Fruit fly (Drosophila melanogaster) whole organism, embryonic: ENCODE measurements around the gene Hip1.
A peak's percentile ranks its signal among the peaks of the same experiment; 100 is the strongest.

Experiments used
- Atf-2 ChIP-seq: fragments of 200-800 bp; sonication (Bioruptor generic); optimal IDR thresholded peaks from 2 replicates; lab custom pipeline; 2016; ENCODE audit warnings: missing biosample characterization, missing genetic modification characterization
- CG10147 ChIP-seq: fragments of 200-800 bp; sonication (Bioruptor generic); optimal IDR thresholded peaks from 2 replicates; lab custom pipeline; 2019; ENCODE audit warnings: missing biosample characterization, mild to moderate bottlenecking, missing genetic modification characterization, moderate library complexity
- CG10431 ChIP-seq: fragments of 200-800 bp; sonication (Bioruptor generic); optimal IDR thresholded peaks from 3 replicates; lab custom pipeline; 2018; ENCODE audit warnings: missing biosample characterization, mild to moderate bottlenecking, missing genetic modification characterization
- CG10654 ChIP-seq: fragments of 200-800 bp; sonication (Bioruptor generic); optimal IDR thresholded peaks from 2 replicates; lab custom pipeline; 2016; ENCODE audit warnings: missing biosample characterization, missing genetic modification characterization
- CG11085 ChIP-seq: fragments of 200-800 bp; sonication (Bioruptor generic); IDR thresholded peaks from 2 replicates; pipeline ENCODE4 v1.3.6; 2022; ENCODE audit warnings: missing biosample characterization, missing genetic modification characterization
- CG11696 ChIP-seq: fragments of 200-800 bp; sonication (Bioruptor generic); IDR thresholded peaks from 2 replicates; pipeline ENCODE4 v1.3.6; 2022; ENCODE audit warnings: missing biosample characterization, missing genetic modification characterization
- CG12155 ChIP-seq: fragments of 200-800 bp; sonication (Bioruptor generic); optimal IDR thresholded peaks from 3 replicates; lab custom pipeline; 2016; ENCODE audit warnings: missing biosample characterization, missing genetic modification characterization
- CG12659 ChIP-seq: fragments of 200-800 bp; sonication (Bioruptor generic); optimal IDR thresholded peaks from 3 replicates; lab custom pipeline; 2017; ENCODE audit warnings: mild to moderate bottlenecking, missing biosample characterization, missing genetic modification reagents, missing genetic modification characterization
- CG13287 ChIP-seq: fragments of 200-800 bp; sonication (Bioruptor generic); IDR thresholded peaks from 2 replicates; pipeline ENCODE4 v1.3.6; 2022; ENCODE audit warnings: missing biosample characterization, missing genetic modification characterization; ENCODE audit not compliant: partially characterized antibody
- CG13296 ChIP-seq: fragments of 200-800 bp; sonication (Bioruptor generic); optimal IDR thresholded peaks from 3 replicates; lab custom pipeline; 2018; ENCODE audit warnings: missing biosample characterization, mild to moderate bottlenecking, missing genetic modification characterization
- CG13424 ChIP-seq: fragments of 200-800 bp; sonication (Bioruptor generic); optimal IDR thresholded peaks from 2 replicates; lab custom pipeline; 2019; ENCODE audit warnings: missing biosample characterization, mild to moderate bottlenecking, missing genetic modification characterization, moderate library complexity
- CG16813 ChIP-seq: fragments of 200-800 bp; sonication (Bioruptor generic); IDR thresholded peaks from 3 replicates; pipeline ENCODE4 v1.3.6; 2022; ENCODE audit warnings: missing biosample characterization, missing genetic modification characterization; ENCODE audit not compliant: partially characterized antibody
- CG16815 ChIP-seq: fragments of 200-800 bp; sonication (Bioruptor generic); optimal IDR thresholded peaks from 3 replicates; lab custom pipeline; 2017; ENCODE audit warnings: missing biosample characterization, mild to moderate bottlenecking, missing genetic modification characterization
- CG17328 ChIP-seq: fragments of 200-800 bp; sonication (Bioruptor generic); IDR thresholded peaks from 2 replicates; pipeline ENCODE4 v1.3.6; 2022; ENCODE audit warnings: missing biosample characterization, missing genetic modification characterization
- CG18599 ChIP-seq: fragments of 200-800 bp; sonication (Bioruptor generic); optimal IDR thresholded peaks from 3 replicates; lab custom pipeline; 2017; ENCODE audit warnings: missing biosample characterization, missing genetic modification characterization, mild to moderate bottlenecking, moderate library complexity, missing genetic modification reagents
- CG2116 ChIP-seq: fragments of 200-800 bp; sonication (Bioruptor generic); optimal IDR thresholded peaks from 3 replicates; lab custom pipeline; 2018; ENCODE audit warnings: missing biosample characterization, mild to moderate bottlenecking, missing genetic modification characterization
- CG2199 ChIP-seq: fragments of 200-800 bp; sonication (Bioruptor generic); IDR thresholded peaks from 3 replicates; pipeline ENCODE4 v1.3.6; 2022; ENCODE audit warnings: missing biosample characterization, missing genetic modification characterization
- CG31388 ChIP-seq: fragments of 200-800 bp; sonication (Bioruptor generic); optimal IDR thresholded peaks from 2 replicates; lab custom pipeline; 2016; ENCODE audit warnings: missing biosample characterization, missing genetic modification characterization
- CG3726 ChIP-seq: fragments of 200-800 bp; sonication (Bioruptor generic); IDR thresholded peaks from 3 replicates; pipeline ENCODE4, ENCODE4 v1.3.6; 2022; ENCODE audit warnings: missing biosample characterization, missing genetic modification characterization
- CG4282 ChIP-seq: fragments of 200-800 bp; sonication (Bioruptor generic); optimal IDR thresholded peaks from 2 replicates; lab custom pipeline; 2016; ENCODE audit warnings: missing biosample characterization, missing genetic modification characterization
- CG6254 ChIP-seq: fragments of 200-800 bp; sonication (Bioruptor generic); optimal IDR thresholded peaks from 3 replicates; lab custom pipeline; 2017; ENCODE audit warnings: mild to moderate bottlenecking, missing biosample characterization, missing genetic modification reagents, missing genetic modification characterization
- CG6765 ChIP-seq: fragments of 200-800 bp; sonication (Bioruptor generic); optimal IDR thresholded peaks from 3 replicates; lab custom pipeline; 2017; ENCODE audit warnings: missing biosample characterization, mild to moderate bottlenecking, missing genetic modification characterization
- CG8089 ChIP-seq: fragments of 200-800 bp; sonication (Bioruptor generic); optimal IDR thresholded peaks from 3 replicates; lab custom pipeline; 2016; ENCODE audit warnings: missing biosample characterization, missing genetic modification characterization
- CG8359 ChIP-seq: fragments of 200-800 bp; sonication (Bioruptor generic); optimal IDR thresholded peaks from 2 replicates; lab custom pipeline; 2017; ENCODE audit warnings: missing biosample characterization, mild to moderate bottlenecking, missing genetic modification characterization, borderline replicate concordance
- CG9437 ChIP-seq: fragments of 200-800 bp; sonication (Bioruptor generic); optimal IDR thresholded peaks from 2 replicates; lab custom pipeline; 2018; ENCODE audit warnings: missing biosample characterization, mild to moderate bottlenecking, missing genetic modification characterization
- D ChIP-seq, 2 experiments: fragments of 200-800 bp in 1 of 2; fragments of >200 bp in 1 of 2; sonication (Bioruptor generic) in 1 of 2; optimal IDR thresholded peaks; 2 replicates in 1 of 2; 3 replicates in 1 of 2; lab custom pipeline; 2017; ENCODE audit warnings: mild to moderate bottlenecking in 1 of 2, missing biosample characterization in 1 of 2, missing genetic modification characterization in 1 of 2, missing genetic modification reagents in 1 of 2
- Dip3 ChIP-seq: fragments of 200-800 bp; sonication (Bioruptor generic); optimal IDR thresholded peaks from 3 replicates; lab custom pipeline; 2016; ENCODE audit warnings: missing biosample characterization, missing genetic modification characterization
- ERR ChIP-seq: fragments of 200-800 bp; sonication (Bioruptor generic); optimal IDR thresholded peaks from 2 replicates; lab custom pipeline; 2016; ENCODE audit warnings: missing biosample characterization, missing genetic modification characterization
- Ets65A ChIP-seq: fragments of 200-800 bp; sonication (Bioruptor generic); peaks from one replicate; lab custom pipeline; 2016; ENCODE audit warnings: missing biosample characterization, missing genetic modification characterization
- Hmr ChIP-seq: fragments of 200-800 bp; sonication (Bioruptor generic); optimal IDR thresholded peaks from 3 replicates; lab custom pipeline; 2017; ENCODE audit warnings: mild to moderate bottlenecking, missing biosample characterization, missing genetic modification reagents, missing genetic modification characterization
- Hsf ChIP-seq: fragments of 200-800 bp; sonication (Bioruptor generic); optimal IDR thresholded peaks from 3 replicates; lab custom pipeline; 2016; ENCODE audit warnings: missing biosample characterization, missing genetic modification characterization
- Opbp ChIP-seq: fragments of 200-800 bp; sonication (Bioruptor generic); IDR thresholded peaks from 3 replicates; pipeline ENCODE4 v1.3.6; 2022; ENCODE audit warnings: missing biosample characterization, missing genetic modification characterization; ENCODE audit not compliant: partially characterized antibody
- Ravus ChIP-seq: fragments of 200-800 bp; sonication (Bioruptor generic); IDR thresholded peaks from 2 replicates; pipeline ENCODE4 v1.3.6; 2022; ENCODE audit warnings: missing biosample characterization, missing genetic modification characterization
- Ssrp ChIP-seq: fragments of 200-800 bp; sonication (Bioruptor generic); optimal IDR thresholded peaks from 2 replicates; lab custom pipeline; 2018; ENCODE audit warnings: missing biosample characterization, mild to moderate bottlenecking, missing genetic modification characterization, moderate library complexity
- al ChIP-seq: fragments of 200-800 bp; sonication (Bioruptor generic); IDR thresholded peaks from 2 replicates; pipeline ENCODE4 v1.3.6; 2022; ENCODE audit warnings: missing biosample characterization, missing genetic modification characterization
- amos ChIP-seq: fragments of 200-800 bp; sonication (Bioruptor generic); IDR thresholded peaks from 2 replicates; pipeline ENCODE4 v1.3.6; 2022; ENCODE audit warnings: missing biosample characterization, missing genetic modification characterization; ENCODE audit not compliant: partially characterized antibody
- caup ChIP-seq: fragments of 200-800 bp; sonication (Bioruptor generic); optimal IDR thresholded peaks from 3 replicates; lab custom pipeline; 2017; ENCODE audit warnings: missing biosample characterization, mild to moderate bottlenecking, missing genetic modification characterization, moderate library complexity; ENCODE audit not compliant: severe bottlenecking
- chif ChIP-seq, 2 experiments: fragments of 200-800 bp; sonication (Bioruptor generic); optimal IDR thresholded peaks; 3 replicates each; lab custom pipeline; 2016; ENCODE audit warnings: missing biosample characterization in 2 of 2, missing genetic modification characterization in 2 of 2
- croc ChIP-seq: fragments of 200-800 bp; sonication (Bioruptor generic); conservative IDR thresholded peaks from 3 replicates; pipeline ENCODE4 v1.3.6; 2022; ENCODE audit warnings: missing biosample characterization, missing genetic modification characterization
- dmrt11E ChIP-seq: fragments of 200-800 bp; sonication (Bioruptor generic); optimal IDR thresholded peaks from 3 replicates; lab custom pipeline; 2018; ENCODE audit warnings: missing biosample characterization, mild to moderate bottlenecking, missing genetic modification characterization, moderate library complexity
- dysf ChIP-seq: fragments of 200-800 bp; sonication (Bioruptor generic); IDR thresholded peaks from 3 replicates; pipeline ENCODE4 v1.3.6; 2022; ENCODE audit warnings: missing biosample characterization, missing genetic modification characterization
- ftz-f1 ChIP-seq: fragments of 200-800 bp; sonication (Bioruptor generic); optimal IDR thresholded peaks from 2 replicates; lab custom pipeline; 2016; ENCODE audit warnings: missing biosample characterization, missing genetic modification characterization
- fu2 ChIP-seq: fragments of 200-800 bp; sonication (Bioruptor generic); optimal IDR thresholded peaks from 2 replicates; lab custom pipeline; 2016; ENCODE audit warnings: missing biosample characterization, missing genetic modification characterization
- jing ChIP-seq: fragments of 200-800 bp; sonication (Bioruptor generic); optimal IDR thresholded peaks from 2 replicates; lab custom pipeline; 2018; ENCODE audit warnings: missing biosample characterization, mild to moderate bottlenecking, missing genetic modification characterization
- ken ChIP-seq: fragments of 200-800 bp; sonication (Bioruptor generic); IDR thresholded peaks from 3 replicates; pipeline ENCODE4 v1.3.6; 2022; ENCODE audit warnings: missing biosample characterization, missing genetic modification characterization
- lmd ChIP-seq: fragments of 200-800 bp; sonication (Bioruptor generic); IDR thresholded peaks from 2 replicates; pipeline ENCODE4 v1.3.6; 2022; ENCODE audit warnings: missing biosample characterization, missing genetic modification characterization
- mld ChIP-seq: fragments of 200-800 bp; sonication (Bioruptor generic); IDR thresholded peaks from 3 replicates; pipeline ENCODE4 v1.3.6; 2022; ENCODE audit warnings: missing biosample characterization, missing genetic modification characterization; ENCODE audit not compliant: partially characterized antibody
- ranshi ChIP-seq: fragments of 200-800 bp; sonication (Bioruptor generic); IDR thresholded peaks from 2 replicates; pipeline ENCODE4 v1.3.6; 2022; ENCODE audit warnings: missing biosample characterization, missing genetic modification characterization
- sens-2 ChIP-seq: fragments of 200-800 bp; sonication (Bioruptor generic); IDR thresholded peaks from 2 replicates; pipeline ENCODE4 v1.3.6; 2022; ENCODE audit warnings: missing biosample characterization, missing genetic modification characterization
- sqz ChIP-seq: fragments of 200-800 bp; sonication (Bioruptor generic); optimal IDR thresholded peaks from 3 replicates; lab custom pipeline; 2018; ENCODE audit warnings: missing biosample characterization, mild to moderate bottlenecking, missing genetic modification characterization
- z ChIP-seq: fragments of 200-800 bp; sonication (Bioruptor generic); IDR thresholded peaks from 3 replicates; pipeline ENCODE4 v1.3.6; 2022; ENCODE audit warnings: missing biosample characterization, missing genetic modification characterization

Gene Hip1

dm6 chr3L:12802443-12802865 is 29.1 kb upstream of the Hip1 start (continued):
- TF ChIP-seq lmd (GFP tag; lab: Robert Waterston, UW), result no peak
- TF ChIP-seq Opbp (GFP tag; lab: Robert Waterston, UW), result no peak
- no peak for TF ChIP-seq jing (GFP tag; lab: Kevin White, UChicago)
- TF ChIP-seq CG12659 (GFP tag; lab: Kevin White, UChicago), result no peak
- TF ChIP-seq sqz (GFP tag; lab: Kevin White, UChicago), result peak; percentile 22
- TF ChIP-seq CG13287, result no peak
- no peak for TF ChIP-seq dysf
- no peak for TF ChIP-seq CG31388 (GFP tag; lab: Kevin White, UChicago)
- no peak for TF ChIP-seq CG9437 (GFP tag; lab: Kevin White, UChicago)
- no peak for TF ChIP-seq CG4282 (GFP tag; lab: Kevin White, UChicago)
- TF ChIP-seq CG3726, result no peak
- no peak for TF ChIP-seq CG13296 (GFP tag; lab: Kevin White, UChicago)
- TF ChIP-seq CG6765 (GFP tag; lab: Kevin White, UChicago), result no peak
- TF ChIP-seq mld (GFP tag; lab: Robert Waterston, UW), result no peak
- TF ChIP-seq amos (GFP tag; lab: Robert Waterston, UW), result no peak
- no peak for TF ChIP-seq CG11085 (GFP tag; lab: Robert Waterston, UW)
- no peak for TF ChIP-seq CG16815 (GFP tag; lab: Kevin White, UChicago)
- TF ChIP-seq D (optimal IDR thresholded peaks at IDR 0.05; lab: Kevin White, UChicago), result no peak
- TF ChIP-seq D (GFP tag; optimal IDR thresholded peaks at IDR 0.05; lab: Kevin White, UChicago), result no peak
- no peak for TF ChIP-seq CG13424
- no peak for TF ChIP-seq CG17328 (GFP tag; lab: Robert Waterston, UW)
- peak; percentile 67 for TF ChIP-seq caup (GFP tag; lab: Kevin White, UChicago)
- TF ChIP-seq CG16813 (GFP tag; lab: Robert Waterston, UW), result no peak
- TF ChIP-seq ranshi (GFP tag; lab: Robert Waterston, UW), result no peak
- TF ChIP-seq CG8359 (GFP tag; lab: Kevin White, UChicago), result no peak
- peak; percentile 6 for TF ChIP-seq Hmr (GFP tag; lab: Kevin White, UChicago)
- peak; percentile 23 for TF ChIP-seq CG10147 (GFP tag; lab: Kevin White, UChicago)
- TF ChIP-seq CG18599 (GFP tag; lab: Kevin White, UChicago), result peak; percentile 35
- TF ChIP-seq CG11696 (GFP tag; lab: Robert Waterston, UW), result no peak
- no peak for TF ChIP-seq chif (GFP tag; optimal IDR thresholded peaks at IDR 0.05; lab: Kevin White, UChicago)
- no peak for TF ChIP-seq CG6254 (GFP tag; lab: Kevin White, UChicago)
- no peak for TF ChIP-seq CG2199
- no peak for TF ChIP-seq CG10431 (GFP tag; lab: Kevin White, UChicago)
- TF ChIP-seq Ravus, result no peak
- no peak for TF ChIP-seq Hsf
- no peak for TF ChIP-seq Atf-2 (GFP tag; lab: Kevin White, UChicago)
- TF ChIP-seq ken, result no peak
- TF ChIP-seq Dip3, result no peak
- no peak for TF ChIP-seq CG8089
- no peak for TF ChIP-seq CG12155 (GFP tag; lab: Kevin White, UChicago)
- no peak for TF ChIP-seq z (GFP tag; lab: Robert Waterston, UW)
- no peak for TF ChIP-seq CG10654 (GFP tag; lab: Kevin White, UChicago)
- no peak for TF ChIP-seq Ets65A (GFP tag; lab: Kevin White, UChicago)
- TF ChIP-seq dmrt11E (tag; lab: Kevin White, UChicago), result no peak
- TF ChIP-seq Ssrp (tag; lab: Kevin White, UChicago), result no peak
- TF ChIP-seq fu2, result no peak
- no peak for TF ChIP-seq CG2116 (GFP tag; lab: Kevin White, UChicago)
- TF ChIP-seq ERR (GFP tag; lab: Kevin White, UChicago), result peak; percentile 12
- TF ChIP-seq al (GFP tag; lab: Robert Waterston, UW), result no peak
- no peak for TF ChIP-seq croc (GFP tag; lab: Robert Waterston, UW)
- TF ChIP-seq sens-2 (GFP tag; lab: Robert Waterston, UW), result no peak
- TF ChIP-seq ftz-f1 (GFP tag; lab: Kevin White, UChicago), result no peak
